Worm (Caenorhabditis elegans): ENCODE data around the gene tofu-7.

DNA sequence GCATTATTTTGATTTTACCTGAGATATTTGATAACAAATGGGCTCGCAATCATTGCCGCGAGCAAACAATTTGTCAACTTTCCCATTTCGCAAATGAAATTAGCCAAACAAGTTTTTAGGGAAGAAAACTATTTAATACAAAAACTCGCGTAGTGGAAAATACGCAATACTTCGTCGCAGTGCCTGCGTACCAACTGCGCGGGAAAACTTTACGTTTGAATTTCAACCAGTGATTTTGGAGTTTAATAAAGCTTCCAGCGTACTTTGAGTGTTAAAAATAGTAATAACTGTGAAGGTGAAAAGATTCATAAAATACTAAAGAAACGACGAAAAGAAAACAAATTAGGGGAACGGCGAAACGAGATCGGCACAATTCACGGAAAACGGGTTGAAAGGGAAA, at the start of gene tofu-7:
- TF ChIP-seq dao-5 (tag; optimal IDR thresholded peaks at IDR 0.05) = no peak
- no peak for TF ChIP-seq W03F9.2 (tag; optimal IDR thresholded peaks at IDR 0.05)
- TF ChIP-seq him-1 (tag; optimal IDR thresholded peaks at IDR 0.05) = no peak
